Worm (Caenorhabditis elegans) whole organism, L4 larva: ENCODE results near the gene lelo-1.

Experiments
- F49E8.2 ChIP-seq: sonication (generic microtip); optimal IDR thresholded peaks from 2 replicates; lab custom pipeline; 2016; ENCODE audit warnings: missing compliant biosample characterization, mild to moderate bottlenecking, missing genetic modification characterization, borderline replicate concordance
- Y48G9A.11 ChIP-seq: fragments of 200-800 bp; sonication (Bioruptor generic); IDR thresholded peaks from 2 replicates; pipeline ENCODE4 v1.3.6; 2022; ENCODE audit warnings: missing genetic modification reagents, missing genetic modification characterization, missing compliant biosample characterization
- aly-2 ChIP-seq: sonication (generic microtip); optimal IDR thresholded peaks from 2 replicates; lab custom pipeline; 2018; ENCODE audit warnings: missing biosample characterization, missing genetic modification characterization
- arid-1 ChIP-seq: fragments of 200-800 bp; sonication (Bioruptor generic); conservative IDR thresholded peaks from 2 replicates; pipeline ENCODE4 v1.3.6; 2022; ENCODE audit warnings: missing genetic modification reagents, missing genetic modification characterization, missing compliant biosample characterization
- ceh-20 ChIP-seq: fragments of 200-800 bp; sonication (Bioruptor generic); IDR thresholded peaks from 2 replicates; pipeline ENCODE4 v1.3.6; 2022; ENCODE audit warnings: missing genetic modification reagents, missing genetic modification characterization, missing compliant biosample characterization
- ceh-82 ChIP-seq: sonication (generic microtip); optimal IDR thresholded peaks from 2 replicates; lab custom pipeline; 2017; ENCODE audit warnings: missing biosample characterization, missing genetic modification characterization
- ces-1 ChIP-seq: fragments of 150-350 bp; sonication (generic microtip); optimal IDR thresholded peaks from 4 replicates; lab custom pipeline; 2014; ENCODE audit warnings: missing biosample characterization, missing genetic modification reagents, missing genetic modification characterization
- ctbp-1 ChIP-seq: fragments of 200-800 bp; sonication (Bioruptor generic); IDR thresholded peaks from 2 replicates; pipeline ENCODE4 v1.3.6; 2022; ENCODE audit warnings: missing genetic modification reagents, missing genetic modification characterization, missing compliant biosample characterization
- daf-8 ChIP-seq: fragments of 200-800 bp; sonication (Bioruptor generic); IDR thresholded peaks from 2 replicates; pipeline ENCODE4 v1.3.6; 2022; ENCODE audit warnings: missing genetic modification characterization, missing compliant biosample characterization
- dmd-6 ChIP-seq: fragments of 200-800 bp; sonication (Bioruptor generic); IDR thresholded peaks from 2 replicates; pipeline ENCODE4 v1.3.6; 2022; ENCODE audit warnings: missing genetic modification reagents, missing genetic modification characterization, missing compliant biosample characterization
- dpl-1 ChIP-seq: fragments of 150-350 bp; optimal IDR thresholded peaks from 2 replicates; lab custom pipeline; 2014; ENCODE audit warnings: missing biosample characterization, missing genetic modification reagents, missing genetic modification characterization
- duxl-1 ChIP-seq: sonication (generic microtip); optimal IDR thresholded peaks from 2 replicates; lab custom pipeline; 2016; ENCODE audit warnings: mild to moderate bottlenecking, missing genetic modification characterization, moderate library complexity, missing compliant biosample characterization; ENCODE audit not compliant: poor library complexity
- gei-8 ChIP-seq: fragments of 200-800 bp; sonication (Bioruptor generic); optimal IDR thresholded peaks from 2 replicates; lab custom pipeline; 2018; ENCODE audit warnings: mild to moderate bottlenecking, missing genetic modification characterization, missing compliant biosample characterization
- hlh-30 ChIP-seq: sonication (generic microtip); optimal IDR thresholded peaks from 2 replicates; lab custom pipeline; 2017; ENCODE audit warnings: antibody characterized with exemption, mild to moderate bottlenecking, missing genetic modification characterization, missing compliant biosample characterization; ENCODE audit not compliant: insufficient read depth
- jun-1 ChIP-seq: fragments of 150-350 bp; optimal IDR thresholded peaks from 2 replicates; lab custom pipeline; 2014; ENCODE audit warnings: missing biosample characterization, missing genetic modification reagents, missing genetic modification characterization
- lin-1 ChIP-seq: fragments of 200-800 bp; sonication (Bioruptor generic); IDR thresholded peaks from 2 replicates; pipeline ENCODE4 v1.3.6; 2022; ENCODE audit warnings: missing genetic modification reagents, missing genetic modification characterization, missing compliant biosample characterization
- lin-13 ChIP-seq: fragments of 150-350 bp; optimal IDR thresholded peaks from 2 replicates; lab custom pipeline; 2014; ENCODE audit warnings: missing biosample characterization, missing genetic modification reagents, missing genetic modification characterization
- lin-29 ChIP-seq: fragments of 200-800 bp; sonication (Bioruptor generic); IDR thresholded peaks from 2 replicates; pipeline ENCODE4 v1.3.6; 2022; ENCODE audit warnings: missing genetic modification reagents, missing genetic modification characterization, missing compliant biosample characterization
- lin-39 ChIP-seq: fragments of 150-350 bp; optimal IDR thresholded peaks from 2 replicates; lab custom pipeline; 2014; ENCODE audit warnings: missing biosample characterization, missing genetic modification reagents, missing genetic modification characterization
- lsy-2 ChIP-seq, 2 experiments: fragments of 150-350 bp in 1 of 2; sonication (generic microtip) in 1 of 2; optimal IDR thresholded peaks; 2 replicates each; lab custom pipeline; 2014 to 2017; ENCODE audit warnings: missing biosample characterization in 2 of 2, missing genetic modification characterization in 2 of 2
- madf-5 ChIP-seq, 2 experiments: fragments of 200-800 bp; sonication (Bioruptor generic); IDR thresholded peaks; 2 replicates each; pipeline ENCODE4 v1.3.6; 2022; ENCODE audit warnings: missing compliant biosample characterization in 2 of 2, missing genetic modification characterization in 2 of 2
- mdt-29 ChIP-seq: fragments of 200-800 bp; sonication (Bioruptor generic); IDR thresholded peaks from 2 replicates; pipeline ENCODE4 v1.3.6; 2022; ENCODE audit warnings: missing genetic modification reagents, missing genetic modification characterization, missing compliant biosample characterization
- mes-2 ChIP-seq: sonication (generic microtip); optimal IDR thresholded peaks from 2 replicates; lab custom pipeline; 2016; ENCODE audit warnings: missing genotype, mild to moderate bottlenecking, missing genetic modification characterization, missing compliant biosample characterization; ENCODE audit not compliant: poor library complexity, severe bottlenecking
- mxl-2 ChIP-seq: fragments of 200-800 bp; sonication (Bioruptor generic); conservative IDR thresholded peaks from 2 replicates; pipeline ENCODE4 v1.3.6; 2022; ENCODE audit warnings: missing genetic modification reagents, missing genetic modification characterization, missing compliant biosample characterization
- nhr-10 ChIP-seq: fragments of 150-350 bp; optimal IDR thresholded peaks from 2 replicates; lab custom pipeline; 2014; ENCODE audit warnings: missing biosample characterization, missing genetic modification characterization
- nhr-102 ChIP-seq: sonication (generic microtip); optimal IDR thresholded peaks from 2 replicates; lab custom pipeline; 2016; ENCODE audit warnings: mild to moderate bottlenecking, missing genetic modification characterization, moderate library complexity, missing compliant biosample characterization
- nhr-237 ChIP-seq: sonication (generic microtip); optimal IDR thresholded peaks from 2 replicates; lab custom pipeline; 2017; ENCODE audit warnings: missing biosample characterization, missing genetic modification characterization
- nhr-41 ChIP-seq: fragments of 200-800 bp; sonication (Bioruptor generic); IDR thresholded peaks from 2 replicates; pipeline ENCODE4 v1.3.6; 2022; ENCODE audit warnings: missing genetic modification reagents, missing genetic modification characterization, missing compliant biosample characterization
- nhr-76 ChIP-seq: fragments of 150-350 bp; optimal IDR thresholded peaks from 2 replicates; lab custom pipeline; 2014; ENCODE audit warnings: missing biosample characterization, missing genetic modification characterization
- nhr-77 ChIP-seq: fragments of 150-350 bp; optimal IDR thresholded peaks from 2 replicates; lab custom pipeline; 2014; ENCODE audit warnings: missing biosample characterization, missing genetic modification characterization
- pha-4 ChIP-seq, 2 experiments: fragments of 150-350 bp in 1 of 2; fragments of 200-800 bp in 1 of 2; sonication (Bioruptor generic) in 1 of 2; IDR thresholded peaks in 1 of 2; optimal IDR thresholded peaks in 1 of 2; 2 replicates each; pipeline versions ENCODE4 v1.3.6 to Lab custom; 2014 to 2022; ENCODE audit warnings: missing genetic modification characterization in 2 of 2, missing genetic modification reagents in 2 of 2, missing biosample characterization in 1 of 2, missing compliant biosample characterization in 1 of 2
- php-3 ChIP-seq: fragments of 200-800 bp; sonication (Bioruptor generic); IDR thresholded peaks from 2 replicates; pipeline ENCODE4 v1.3.6; 2022; ENCODE audit warnings: missing genetic modification reagents, missing genetic modification characterization, missing compliant biosample characterization
- pqm-1 ChIP-seq: sonication (generic microtip); optimal IDR thresholded peaks from 2 replicates; lab custom pipeline; 2017; ENCODE audit warnings: missing biosample characterization, missing genetic modification characterization
- rbr-2 ChIP-seq: sonication (generic microtip); optimal IDR thresholded peaks from 2 replicates; lab custom pipeline; 2016; ENCODE audit warnings: missing genotype, missing genetic modification characterization, missing compliant biosample characterization
- set-16 ChIP-seq: fragments of 200-800 bp; sonication (Bioruptor generic); IDR thresholded peaks from 2 replicates; pipeline ENCODE4 v1.3.6; 2022; ENCODE audit warnings: missing genetic modification reagents, missing genetic modification characterization, missing compliant biosample characterization
- spr-3 ChIP-seq: fragments of 200-800 bp; sonication (Bioruptor generic); optimal IDR thresholded peaks from 2 replicates; lab custom pipeline; 2018; ENCODE audit warnings: mild to moderate bottlenecking, missing genetic modification characterization, missing compliant biosample characterization
- tag-97 ChIP-seq: fragments of 200-800 bp; sonication (Bioruptor generic); IDR thresholded peaks from 2 replicates; pipeline ENCODE4 v1.3.6; 2022; ENCODE audit warnings: missing genetic modification characterization, missing compliant biosample characterization
- unc-39 ChIP-seq: sonication (generic microtip); optimal IDR thresholded peaks from 2 replicates; lab custom pipeline; 2017; ENCODE audit warnings: missing biosample characterization, missing genetic modification characterization
- unc-62 ChIP-seq, 3 experiments: fragments of 150-350 bp in 1 of 3; sonication (generic microtip); optimal IDR thresholded peaks in 2 of 3; peaks in 1 of 3; 1 replicate in 1 of 3; 2 replicates in 2 of 3; lab custom pipeline; 2014 to 2017; ENCODE audit warnings: missing biosample characterization in 3 of 3, missing genetic modification characterization in 3 of 3, missing genetic modification reagents in 3 of 3, missing genotype in 1 of 3
- zfp-2 ChIP-seq: sonication (generic microtip); optimal IDR thresholded peaks from 2 replicates; lab custom pipeline; 2016; ENCODE audit warnings: mild to moderate bottlenecking, missing genetic modification characterization, missing compliant biosample characterization
- zip-11 ChIP-seq: fragments of 200-800 bp; sonication (Bioruptor generic); IDR thresholded peaks from 2 replicates; pipeline ENCODE4 v1.3.6; 2022; ENCODE audit warnings: missing genetic modification characterization, missing compliant biosample characterization
- zip-2 ChIP-seq: fragments of 150-350 bp; optimal IDR thresholded peaks from 2 replicates; lab custom pipeline; 2014; ENCODE audit warnings: missing biosample characterization, missing genetic modification characterization
- ztf-11 ChIP-seq: fragments of 150-350 bp; optimal IDR thresholded peaks from 2 replicates; lab custom pipeline; 2014; ENCODE audit warnings: missing biosample characterization, missing genetic modification characterization

Gene lelo-1

ce11 chrII:6245199-6245702, 903 bp upstream of the lelo-1 start, which contains the start of gene blos-4:
blos-4 (plus strand) TSS chrII:6245249.
- TF ChIP-seq madf-5 (GFP tag; IDR thresholded peaks at IDR 0.05; lab: Robert Waterston, UW) (no peak), hlh-30 (tag; lab: Kevin White, UChicago) (no peak), daf-8 (GFP tag; lab: Robert Waterston, UW) (no peak), dpl-1 (peak; percentile 58)

DNA sequence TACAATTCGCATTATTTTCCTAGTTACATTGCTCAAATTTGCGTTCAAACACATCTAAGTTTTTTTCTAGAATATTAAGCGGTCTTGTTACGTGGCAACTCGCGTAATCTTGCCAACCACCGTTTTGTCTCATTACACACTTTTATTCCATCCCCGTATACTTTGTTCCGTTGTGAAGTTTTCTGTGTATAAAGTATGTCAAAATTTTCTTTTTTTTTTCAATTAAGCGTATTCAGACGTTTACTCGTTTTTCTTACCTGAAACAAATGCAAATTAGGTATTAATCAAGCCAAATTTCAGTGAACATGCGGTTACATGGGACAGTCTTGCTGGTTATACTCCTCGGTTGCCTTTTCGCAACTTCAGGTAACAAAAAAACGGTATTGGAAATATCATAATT, 857 bp downstream of the lelo-1 start, which contains the start of gene T24H7.2:
Gene T24H7.2 (plus strand): TSS at position 301 of the 400 bp plus-strand sequence.
- no peak for TF ChIP-seq nhr-41 (GFP tag; lab: Robert Waterston, UW)
- no peak for TF ChIP-seq spr-3
- TF ChIP-seq duxl-1 (tag; lab: Kevin White, UChicago): no peak
- no peak for TF ChIP-seq lin-13 (GFP tag; lab: Kevin White, UChicago)
- no peak for TF ChIP-seq gei-8 (GFP tag; lab: Kevin White, UChicago)
- no peak for TF ChIP-seq zip-11 (GFP tag; lab: Robert Waterston, UW)
- TF ChIP-seq madf-5 (GFP tag; IDR thresholded peaks at IDR 0.05; lab: Robert Waterston, UW): no peak
- TF ChIP-seq nhr-77 (tag; lab: Kevin White, UChicago): no peak
- no peak for TF ChIP-seq mdt-29 (GFP tag; lab: Robert Waterston, UW)
- no peak for TF ChIP-seq php-3 (GFP tag; lab: Robert Waterston, UW)
- no peak for TF ChIP-seq pha-4 (GFP tag; IDR thresholded peaks at IDR 0.05; lab: Robert Waterston, UW)
- TF ChIP-seq pha-4 (tag; optimal IDR thresholded peaks at IDR 0.05; lab: Kevin White, UChicago): no peak
- TF ChIP-seq mxl-2 (GFP tag; lab: Robert Waterston, UW): no peak

DNA sequence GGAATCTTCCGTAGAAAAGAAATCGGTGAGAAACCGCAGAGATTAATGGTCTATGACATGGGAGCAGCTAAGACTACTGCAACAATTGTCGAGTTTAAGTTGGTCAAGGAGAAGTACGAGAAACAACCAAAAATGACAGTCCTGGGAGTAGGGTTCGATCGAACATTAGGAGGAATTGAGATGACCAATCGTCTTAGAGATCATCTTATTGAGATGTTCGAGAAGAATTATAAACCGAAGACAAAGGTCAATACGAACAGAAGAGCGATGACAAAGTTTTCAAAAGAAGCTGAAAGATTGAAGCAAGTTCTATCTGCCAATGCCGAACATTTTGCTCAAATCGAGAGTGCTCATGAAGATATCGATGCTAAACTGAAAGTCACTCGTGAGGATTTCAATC, 1.9 kb downstream of the lelo-1 start:
- TF ChIP-seq ces-1 (GFP tag; lab: Kevin White, UChicago): no peak
- TF ChIP-seq nhr-76 (tag; lab: Kevin White, UChicago): no peak
- TF ChIP-seq unc-62 (GFP tag; optimal IDR thresholded peaks at IDR 0.05 in 1 of 2; lab: Kevin White, UChicago): peak in 1 of 2 experiments; percentile 92
- no peak for TF ChIP-seq unc-62 (tag; optimal IDR thresholded peaks at IDR 0.05; lab: Kevin White, UChicago)

DNA sequence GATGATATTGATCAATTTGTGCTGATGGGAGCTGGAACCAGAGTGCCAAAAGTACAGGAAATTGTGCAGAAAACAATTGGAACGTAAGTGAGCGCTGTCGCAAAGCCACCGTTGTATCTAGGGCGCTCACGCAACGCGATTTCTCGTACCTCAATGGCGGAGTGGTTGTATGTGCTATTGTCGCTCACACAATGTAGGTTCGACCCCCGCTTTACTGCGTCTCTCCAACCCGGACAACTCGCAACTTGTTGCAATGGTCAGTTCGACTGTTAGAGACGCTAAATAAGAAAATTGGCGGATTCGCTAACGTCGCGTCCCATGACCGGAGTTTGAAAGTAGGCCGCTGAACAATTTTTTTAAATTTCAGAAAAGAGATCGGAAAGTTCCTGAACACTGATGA, 2.3 kb downstream of the lelo-1 start:
- TF ChIP-seq pqm-1 (tag; lab: Kevin White, UChicago) (no peak), arid-1 (GFP tag; lab: Robert Waterston, UW) (peak; percentile 67; the same call in 1 of the 2 replicates), nhr-102 (tag; lab: Kevin White, UChicago) (no peak), lsy-2 (tag; optimal IDR thresholded peaks at IDR 0.05; lab: Kevin White, UChicago) (peak in 1 of 2 experiments; percentile 35), dmd-6 (GFP tag; lab: Robert Waterston, UW) (peak; percentile 38; the same call in 1 of the 2 replicates), set-16 (GFP tag; lab: Robert Waterston, UW) (peak; percentile 11; the same call in 1 of the 2 replicates), lin-29 (no peak), hlh-30 (tag; lab: Kevin White, UChicago) (peak; percentile 48), lin-39 (tag; lab: Kevin White, UChicago) (no peak), nhr-10 (no peak), lin-1 (GFP tag; lab: Robert Waterston, UW) (peak; percentile 76), aly-2 (no peak), mes-2 (tag; lab: Kevin White, UChicago) (peak; percentile 73), unc-39 (no peak), rbr-2 (tag; lab: Kevin White, UChicago) (peak; percentile 31), ctbp-1 (GFP tag; lab: Robert Waterston, UW) (0 out of 2 replicates have a peak, but pooled peaks have one; percentile 36), zfp-2 (no peak), Y48G9A.11 (GFP tag; lab: Robert Waterston, UW) (no peak), tag-97 (GFP tag; lab: Robert Waterston, UW) (no peak), zip-2 (tag; lab: Kevin White, UChicago) (no peak), nhr-77 (tag; lab: Kevin White, UChicago) (no peak), ceh-82 (tag; lab: Kevin White, UChicago) (no peak), ceh-20 (GFP tag; lab: Robert Waterston, UW) (0 out of 2 replicates have a peak, but pooled peaks have one; percentile 30), jun-1 (tag; lab: Kevin White, UChicago) (no peak), F49E8.2 (tag; lab: Kevin White, UChicago) (peak; percentile 46), madf-5 (GFP tag; IDR thresholded peaks at IDR 0.05; lab: Robert Waterston, UW) (peak in 1 of 2 experiments; percentile 69; a peak in 1 of 4 replicates), nhr-237 (no peak), ztf-11 (tag; lab: Kevin White, UChicago) (no peak)
